Fruit fly (Drosophila melanogaster): ENCODE measurements around the gene CG8312.

dm6 chr3R:9577382-9578137, 13.5 kb upstream of the CG8312 start, which contains the start of the genes Kap-alpha3 and Son:
- no peak for TF ChIP-seq usp (GFP tag; optimal IDR thresholded peaks at IDR 0.05)
- no peak for TF ChIP-seq Abd-B (GFP tag; optimal IDR thresholded peaks at IDR 0.05)
- no peak for TF ChIP-seq tai (GFP tag; optimal IDR thresholded peaks at IDR 0.05)
- peak; percentile 82 for TF ChIP-seq dsf (GFP tag; optimal IDR thresholded peaks at IDR 0.05; ENCODE audit: borderline replicate concordance)
- peak; percentile 92 for TF ChIP-seq h (GFP tag; optimal IDR thresholded peaks at IDR 0.05)
- peak; percentile 91 for TF ChIP-seq Sp1 (GFP tag; optimal IDR thresholded peaks at IDR 0.05)
- TF ChIP-seq Hr78 (GFP tag; optimal IDR thresholded peaks at IDR 0.05): no peak
- no peak for TF ChIP-seq CrebA (GFP tag; optimal IDR thresholded peaks at IDR 0.05; ENCODE audit: borderline replicate concordance)

Data from whole organism, wandering third instar larva.